Fruit fly (Drosophila melanogaster) whole organism, prepupa: ENCODE results near the gene Tim17b.

Experiments used
- CG10631 ChIP-seq: fragments of 200-800 bp; sonication (Bioruptor generic); optimal IDR thresholded peaks from 2 replicates; lab custom pipeline; 2016; ENCODE audit warnings: missing biosample characterization, missing genetic modification characterization
- CG15336 ChIP-seq: fragments of 200-800 bp; sonication (Bioruptor generic); IDR thresholded peaks from 2 replicates; pipeline ENCODE4 v1.3.6; 2022; ENCODE audit warnings: missing biosample characterization, missing genetic modification characterization
- CG32006 ChIP-seq: fragments of 200-800 bp; sonication (Bioruptor generic); optimal IDR thresholded peaks from 3 replicates; lab custom pipeline; 2017; ENCODE audit warnings: missing biosample characterization, mild to moderate bottlenecking, missing genetic modification characterization
- CG7368 ChIP-seq: fragments of 200-800 bp; sonication (Bioruptor generic); optimal IDR thresholded peaks from 3 replicates; lab custom pipeline; 2016; ENCODE audit warnings: missing biosample characterization, missing genetic modification characterization
- Hr38 ChIP-seq: sonication (Bioruptor generic); optimal IDR thresholded peaks from 2 replicates; lab custom pipeline; 2016; ENCODE audit warnings: missing biosample characterization, missing genetic modification characterization
- Lpt ChIP-seq: fragments of 200-800 bp; sonication (Bioruptor generic); optimal IDR thresholded peaks from 3 replicates; lab custom pipeline; 2016; ENCODE audit warnings: missing biosample characterization, missing genetic modification characterization
- cyc ChIP-seq: fragments of 200-800 bp; sonication (Bioruptor generic); optimal IDR thresholded peaks from 3 replicates; lab custom pipeline; 2016; ENCODE audit warnings: missing biosample characterization, missing genetic modification characterization
- dac ChIP-seq: fragments of 200-800 bp; sonication (Bioruptor generic); optimal IDR thresholded peaks from 2 replicates; lab custom pipeline; 2017; ENCODE audit warnings: missing biosample characterization, mild to moderate bottlenecking, missing genetic modification characterization
- spab ChIP-seq: fragments of 200-800 bp; sonication (Bioruptor generic); optimal IDR thresholded peaks from 2 replicates; lab custom pipeline; 2017; ENCODE audit warnings: missing biosample characterization, mild to moderate bottlenecking, missing genetic modification characterization, missing genetic modification reagents
- svp ChIP-seq: fragments of 200-800 bp; sonication (Bioruptor generic); peaks from one replicate; lab custom pipeline; 2016; ENCODE audit warnings: missing biosample characterization, missing genetic modification characterization

Tim17b gene

DNA sequence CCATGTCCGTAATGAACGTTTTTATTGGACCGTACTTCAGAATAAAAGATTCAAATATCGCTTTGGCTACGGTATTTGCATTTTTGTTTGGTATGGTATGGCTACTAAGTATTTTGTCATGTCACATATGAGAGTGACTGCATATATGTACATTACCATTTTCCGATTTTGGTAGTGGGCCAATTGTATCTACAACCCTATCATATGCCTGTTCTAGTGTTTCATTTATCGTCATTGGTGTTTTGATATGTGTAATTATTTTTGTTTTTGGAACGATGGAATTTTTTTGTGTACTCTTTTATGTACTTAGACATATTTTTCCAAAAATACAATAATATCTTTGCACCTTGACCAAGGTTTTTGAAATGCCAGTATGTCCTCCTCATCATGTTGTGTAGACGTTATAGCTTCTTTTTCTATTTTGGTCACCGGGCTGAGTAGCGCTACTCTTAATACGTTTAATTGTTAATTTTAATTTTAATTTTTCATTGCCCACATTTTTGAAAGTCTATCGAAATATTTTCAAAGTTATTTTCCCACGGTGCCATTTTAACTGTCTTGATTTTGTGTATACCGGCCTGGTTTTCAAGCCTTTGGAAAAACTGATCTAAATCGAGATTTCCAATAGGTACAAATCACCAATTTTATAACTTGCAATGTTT, 55.1 kb downstream of the Tim17b start:
- no peak for TF ChIP-seq CG32006 (GFP tag; lab: Kevin White, UChicago)
- no peak for TF ChIP-seq Hr38 (GFP tag; lab: Kevin White, UChicago)
- no peak for TF ChIP-seq Lpt (GFP tag; lab: Kevin White, UChicago)
- TF ChIP-seq cyc (GFP tag; lab: Kevin White, UChicago), result no peak
- no peak for TF ChIP-seq spab (GFP tag; lab: Kevin White, UChicago)
- no peak for TF ChIP-seq CG7368
- TF ChIP-seq dac (GFP tag; lab: Kevin White, UChicago), result no peak
- no peak for TF ChIP-seq CG10631 (GFP tag; lab: Kevin White, UChicago)
- no peak for TF ChIP-seq CG15336
- TF ChIP-seq, all 60 proteins: peak for 0

- peak; percentile 54 for TF ChIP-seq svp (GFP tag; lab: Kevin White, UChicago)
- TF ChIP-seq, all 60 proteins: peak for 1; not testable (repeated sequence) for 59
Observed at dm6 chr3R:3790269-3790650, 55.6 kb downstream of the Tim17b start.
